Worm (Caenorhabditis elegans): Measurements from ENCODE around the gene panl-2.

DNA sequence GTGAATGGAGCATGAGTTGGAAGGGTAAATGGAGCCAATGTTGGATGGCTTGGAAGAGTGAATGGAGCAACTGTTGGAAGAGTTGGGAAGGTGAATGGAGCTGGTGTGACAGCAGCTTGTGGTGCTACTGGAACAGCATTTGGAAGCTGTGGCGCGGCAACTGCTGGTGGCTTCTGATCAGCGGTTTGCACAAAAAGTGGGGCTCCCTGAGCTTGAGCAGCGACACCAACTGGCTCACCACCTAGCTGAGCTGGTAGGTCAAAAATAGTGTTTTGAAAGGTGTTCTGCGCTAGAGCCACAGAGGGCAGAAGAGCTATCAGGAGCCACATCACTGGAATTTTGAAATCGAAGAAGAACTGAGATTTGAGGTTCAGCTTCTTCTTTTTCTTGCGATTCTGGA is 22.6 kb downstream of the panl-2 start:
- TF ChIP-seq nhr-6 (tag; optimal IDR thresholded peaks at IDR 0.05), result no peak
- TF ChIP-seq egl-27 (tag; optimal IDR thresholded peaks at IDR 0.05), result no peak
- TF ChIP-seq alr-1 (tag; optimal IDR thresholded peaks at IDR 0.05), result no peak
- no peak for TF ChIP-seq nhr-21 (tag; optimal IDR thresholded peaks at IDR 0.05)
- no peak for TF ChIP-seq ama-1 (optimal IDR thresholded peaks at IDR 0.05)
- TF ChIP-seq skn-1 (tag; optimal IDR thresholded peaks at IDR 0.05), result no peak
- TF ChIP-seq unc-62 (GFP tag; optimal IDR thresholded peaks at IDR 0.05), result no peak
- TF ChIP-seq crh-2 (tag; optimal IDR thresholded peaks at IDR 0.05), result no peak
- no peak for TF ChIP-seq nhr-12 (tag; optimal IDR thresholded peaks at IDR 0.05)
- no peak for TF ChIP-seq nhr-11 (tag; optimal IDR thresholded peaks at IDR 0.05)
- TF ChIP-seq lin-39 (tag; optimal IDR thresholded peaks at IDR 0.05), result no peak

All from whole organism, L2 larva.